Worm (Caenorhabditis elegans) whole organism, L3 larva: ENCODE results near the gene ZK892.6.

Experiments
- egl-5 ChIP-seq: fragments of 150-350 bp; optimal IDR thresholded peaks from 2 replicates; lab custom pipeline; 2017; ENCODE audit warnings: missing biosample characterization, missing genetic modification reagents, missing genetic modification characterization, inconsistent platforms
- elt-1 ChIP-seq: fragments of 150-350 bp; optimal IDR thresholded peaks from 2 replicates; lab custom pipeline; 2014; ENCODE audit warnings: missing biosample characterization, missing genetic modification characterization
- nhr-237 ChIP-seq: fragments of 150-350 bp; optimal IDR thresholded peaks from 2 replicates; lab custom pipeline; 2014; ENCODE audit warnings: missing biosample characterization, missing genetic modification characterization

DNA sequence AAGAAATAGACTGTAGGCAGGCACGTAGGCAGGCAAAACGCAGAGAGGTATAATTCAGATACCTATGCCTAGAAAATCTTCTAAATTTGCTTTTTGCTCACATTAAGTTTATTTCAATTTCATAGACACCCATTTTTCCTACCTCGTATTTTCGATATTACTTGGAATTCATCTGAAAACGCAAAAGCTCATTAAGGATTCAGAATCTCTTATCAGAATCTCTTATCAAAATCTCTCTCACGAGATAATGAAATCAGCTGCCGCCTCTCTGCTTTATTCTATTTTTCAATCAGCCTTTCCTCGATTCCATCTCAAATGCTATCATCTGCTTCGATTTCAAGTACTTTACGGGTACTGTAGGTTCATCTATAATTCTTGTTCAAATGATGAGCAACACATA is 28.1 kb downstream of the ZK892.6 start:
- TF ChIP-seq egl-5 (tag; lab: Kevin White, UChicago): no peak
- TF ChIP-seq elt-1 (tag; lab: Kevin White, UChicago): no peak
- TF ChIP-seq nhr-237 (tag; lab: Kevin White, UChicago): no peak
